Worm (Caenorhabditis elegans) whole organism, dauer: ENCODE results near the gene gpcp-1.

ENCODE experiments used
- unc-62 ChIP-seq: sonication (generic microtip); optimal IDR thresholded peaks from 2 replicates; lab custom pipeline; 2017; ENCODE audit warnings: missing biosample characterization, missing genetic modification reagents, missing genetic modification characterization

Gene gpcp-1

ce11 chrX:3110576-3110975, at the start of gene gpcp-1:
Gene gpcp-1 (minus strand): TSS chrX:3110628.
- no peak for TF ChIP-seq unc-62 (GFP tag; lab: Kevin White, UChicago)

ce11 chrX:3159542-3159941, 49.1 kb upstream of the gpcp-1 start, which contains the start of gene gcc-1:
Gene gcc-1 (plus strand): TSS chrX:3159940.
- no peak for TF ChIP-seq unc-62 (GFP tag; lab: Kevin White, UChicago)

- no peak for TF ChIP-seq unc-62 (GFP tag; lab: Kevin White, UChicago)
Measured at ce11 chrX:3156062-3156791, 45.8 kb upstream of the gpcp-1 start.

- no peak for TF ChIP-seq unc-62 (GFP tag; lab: Kevin White, UChicago)
Measured at ce11 chrX:3155111-3155843, 44.8 kb upstream of the gpcp-1 start.

ce11 chrX:3154562-3154961, 44.1 kb upstream of the gpcp-1 start:
- no peak for TF ChIP-seq unc-62 (GFP tag; lab: Kevin White, UChicago)

- TF ChIP-seq unc-62 (GFP tag; lab: Kevin White, UChicago), result no peak
Measured at ce11 chrX:3153133-3153532, 42.7 kb upstream of the gpcp-1 start.

ce11 chrX:3152361-3152760, 41.9 kb upstream of the gpcp-1 start, which contains the start of gene bbln-1:
Gene bbln-1 (minus strand): TSS chrX:3152461.
- TF ChIP-seq unc-62 (GFP tag; lab: Kevin White, UChicago), result no peak

- TF ChIP-seq unc-62 (GFP tag; lab: Kevin White, UChicago), result no peak
Measured at ce11 chrX:3145265-3145664, 34.8 kb upstream of the gpcp-1 start, which contains the start of gene C15C7.4. Gene C15C7.4 (plus strand): TSS chrX:3145565.

ce11 chrX:3141704-3142103, 31.3 kb upstream of the gpcp-1 start:
- no peak for TF ChIP-seq unc-62 (GFP tag; lab: Kevin White, UChicago)

- no peak for TF ChIP-seq unc-62 (GFP tag; lab: Kevin White, UChicago)
Measured at ce11 chrX:3139516-3140301, 29.3 kb upstream of the gpcp-1 start.

- no peak for TF ChIP-seq unc-62 (GFP tag; lab: Kevin White, UChicago)
Measured at ce11 chrX:3135186-3135585, 24.8 kb upstream of the gpcp-1 start, which contains the start of gene K10B3.1. Gene K10B3.1 (plus strand): TSS chrX:3135486.

- no peak for TF ChIP-seq unc-62 (GFP tag; lab: Kevin White, UChicago)
Measured at ce11 chrX:3127626-3128142, 17.3 kb upstream of the gpcp-1 start.

ce11 chrX:3126979-3127378, 16.6 kb upstream of the gpcp-1 start, which contains the start of gene spc-1:
Gene spc-1 (minus strand): TSS chrX:3127079.
- no peak for TF ChIP-seq unc-62 (GFP tag; lab: Kevin White, UChicago)

ce11 chrX:3126233-3126632, 15.8 kb upstream of the gpcp-1 start:
- no peak for TF ChIP-seq unc-62 (GFP tag; lab: Kevin White, UChicago)

ce11 chrX:3119606-3120005, 9.2 kb upstream of the gpcp-1 start:
- no peak for TF ChIP-seq unc-62 (GFP tag; lab: Kevin White, UChicago)
